Worm (Caenorhabditis elegans) whole organism, L1 larva: ENCODE data around the gene npr-37.

Experiments
- C04F5.9 ChIP-seq: sonication (generic microtip); optimal IDR thresholded peaks from 2 replicates; lab custom pipeline; 2016; ENCODE audit warnings: missing genetic modification characterization, missing compliant biosample characterization
- C34B4.2 ChIP-seq: sonication (generic microtip); optimal IDR thresholded peaks from 2 replicates; lab custom pipeline; 2017; ENCODE audit warnings: mild to moderate bottlenecking, missing genetic modification characterization, missing compliant biosample characterization
- F16B12.6 ChIP-seq: fragments of 150-350 bp; optimal IDR thresholded peaks from 2 replicates; lab custom pipeline; 2014; ENCODE audit warnings: missing biosample characterization, missing genetic modification characterization
- Y116A8C.19 ChIP-seq: sonication (generic microtip); optimal IDR thresholded peaks from 2 replicates; lab custom pipeline; 2016; ENCODE audit warnings: missing compliant biosample characterization, missing genetic modification characterization, borderline replicate concordance
- ceh-82 ChIP-seq, 3 experiments: fragments of 150-350 bp in 1 of 3; sonication (generic microtip) in 2 of 3; optimal IDR thresholded peaks; 2 replicates each; lab custom pipeline; 2014 to 2017; ENCODE audit warnings: missing biosample characterization in 3 of 3, missing genetic modification characterization in 3 of 3
- dpl-1 ChIP-seq, 3 experiments: fragments of 150-350 bp in 2 of 3; sonication (generic microtip) in 1 of 3; optimal IDR thresholded peaks; 2 replicates each; lab custom pipeline; 2014 to 2017; ENCODE audit warnings: missing biosample characterization in 3 of 3, missing genetic modification characterization in 3 of 3, missing genetic modification reagents in 3 of 3
- efl-1 ChIP-seq, 4 experiments: fragments of 150-350 bp; optimal IDR thresholded peaks in 3 of 4; peaks in 1 of 4; 1 replicate in 1 of 4; 2 replicates in 3 of 4; lab custom pipeline; 2014; ENCODE audit warnings: missing biosample characterization in 2 of 4, missing genetic modification characterization in 2 of 4, missing genetic modification reagents in 2 of 4
- efl-3 ChIP-seq: fragments of 200-800 bp; sonication (Bioruptor generic); optimal IDR thresholded peaks from 2 replicates; lab custom pipeline; 2018; ENCODE audit warnings: mild to moderate bottlenecking, missing genetic modification characterization, missing compliant biosample characterization
- egl-13 ChIP-seq: sonication (generic microtip); optimal IDR thresholded peaks from 2 replicates; lab custom pipeline; 2016; ENCODE audit warnings: missing genotype, missing genetic modification reagents, missing genetic modification characterization, missing compliant biosample characterization
- egl-27 ChIP-seq, 2 experiments: fragments of 150-350 bp in 1 of 2; sonication (generic microtip); optimal IDR thresholded peaks; 3 replicates each; lab custom pipeline; 2017 to 2018; ENCODE audit warnings: missing biosample characterization in 2 of 2, missing genetic modification characterization in 2 of 2, missing genetic modification reagents in 2 of 2
- elt-3 ChIP-seq, 6 experiments: fragments of 150-350 bp in 1 of 6; sonication (generic microtip); optimal IDR thresholded peaks; 2 replicates each; lab custom pipeline; 2017 to 2018; ENCODE audit warnings: missing biosample characterization in 6 of 6, missing genetic modification characterization in 6 of 6, inconsistent platforms in 1 of 6
- fkh-4 ChIP-seq: sonication (generic microtip); optimal IDR thresholded peaks from 2 replicates; lab custom pipeline; 2016; ENCODE audit warnings: missing compliant biosample characterization, missing genetic modification characterization, borderline replicate concordance
- fkh-8 ChIP-seq: sonication (generic microtip); optimal IDR thresholded peaks from 2 replicates; lab custom pipeline; 2016; ENCODE audit warnings: mild to moderate bottlenecking, missing genetic modification characterization, missing compliant biosample characterization
- hpl-2 ChIP-seq: fragments of 150-350 bp; optimal IDR thresholded peaks from 2 replicates; lab custom pipeline; 2014; ENCODE audit warnings: missing biosample characterization, missing genetic modification reagents, missing genetic modification characterization
- irx-1 ChIP-seq: sonication (generic microtip); optimal IDR thresholded peaks from 2 replicates; lab custom pipeline; 2016; ENCODE audit warnings: missing genetic modification characterization, missing compliant biosample characterization
- jun-1 ChIP-seq: fragments of 150-350 bp; optimal IDR thresholded peaks from 2 replicates; lab custom pipeline; 2014; ENCODE audit warnings: missing biosample characterization, missing genetic modification reagents, missing genetic modification characterization
- lin-13 ChIP-seq: fragments of 150-350 bp; optimal IDR thresholded peaks from 2 replicates; lab custom pipeline; 2014; ENCODE audit warnings: missing biosample characterization, missing genetic modification reagents, missing genetic modification characterization
- lin-39 ChIP-seq: fragments of 150-350 bp; optimal IDR thresholded peaks from 2 replicates; lab custom pipeline; 2014; ENCODE audit warnings: missing biosample characterization, missing genetic modification reagents, missing genetic modification characterization
- lir-3 ChIP-seq: sonication (generic microtip); optimal IDR thresholded peaks from 2 replicates; lab custom pipeline; 2016; ENCODE audit warnings: mild to moderate bottlenecking, missing genetic modification characterization, moderate library complexity, missing compliant biosample characterization; ENCODE audit not compliant: poor library complexity
- mab-9 ChIP-seq: fragments of 200-800 bp; sonication (Bioruptor generic); IDR thresholded peaks from 2 replicates; pipeline ENCODE4 v1.3.6; 2022; ENCODE audit warnings: missing genetic modification reagents, missing genetic modification characterization, missing compliant biosample characterization
- mdl-1 ChIP-seq, 2 experiments: fragments of 150-350 bp; optimal IDR thresholded peaks; 2 replicates each; lab custom pipeline; 2014 to 2017; ENCODE audit warnings: missing biosample characterization in 2 of 2, missing genetic modification characterization in 2 of 2, inconsistent platforms in 1 of 2
- nhr-71 ChIP-seq: sonication (generic microtip); optimal IDR thresholded peaks from 2 replicates; lab custom pipeline; 2016; ENCODE audit warnings: mild to moderate bottlenecking, missing genetic modification characterization, moderate library complexity, missing compliant biosample characterization
- nhr-77 ChIP-seq: fragments of 150-350 bp; optimal IDR thresholded peaks from 2 replicates; lab custom pipeline; 2014; ENCODE audit warnings: missing biosample characterization, missing genetic modification characterization
- nhr-84 ChIP-seq: sonication (generic microtip); optimal IDR thresholded peaks from 2 replicates; lab custom pipeline; 2017; ENCODE audit warnings: missing biosample characterization, missing genetic modification characterization
- nhr-85 ChIP-seq: sonication (generic microtip); peaks from one replicate; lab custom pipeline; 2016; ENCODE audit warnings: missing genetic modification characterization, inconsistent platforms, missing compliant biosample characterization
- nhr-90 ChIP-seq: sonication (generic microtip); optimal IDR thresholded peaks from 2 replicates; lab custom pipeline; 2016; ENCODE audit warnings: mild to moderate bottlenecking, missing genetic modification characterization, missing compliant biosample characterization; ENCODE audit not compliant: poor library complexity
- pax-3 ChIP-seq: fragments of 200-800 bp; sonication (Bioruptor generic); optimal IDR thresholded peaks from 2 replicates; lab custom pipeline; 2018; ENCODE audit warnings: mild to moderate bottlenecking, missing genetic modification characterization, moderate library complexity, missing compliant biosample characterization
- rnt-1 ChIP-seq: sonication (generic microtip); optimal IDR thresholded peaks from 2 replicates; lab custom pipeline; 2016; ENCODE audit warnings: mild to moderate bottlenecking, missing genetic modification characterization, moderate library complexity, missing compliant biosample characterization
- skn-1 ChIP-seq: fragments of 150-350 bp; optimal IDR thresholded peaks from 2 replicates; lab custom pipeline; 2014; ENCODE audit warnings: missing biosample characterization, missing genetic modification characterization
- snu-23 ChIP-seq: sonication (generic microtip); optimal IDR thresholded peaks from 2 replicates; lab custom pipeline; 2016; ENCODE audit warnings: missing genetic modification characterization, missing compliant biosample characterization
- sptf-1 ChIP-seq: fragments of 150-350 bp; optimal IDR thresholded peaks from 2 replicates; lab custom pipeline; 2014; ENCODE audit warnings: missing biosample characterization, missing genetic modification characterization
- tlp-1 ChIP-seq: fragments of 150-350 bp; optimal IDR thresholded peaks from 2 replicates; lab custom pipeline; 2014; ENCODE audit warnings: missing biosample characterization, missing genetic modification characterization
- unc-30 ChIP-seq: sonication (generic microtip); optimal IDR thresholded peaks from 2 replicates; lab custom pipeline; 2017; ENCODE audit warnings: missing biosample characterization, missing genetic modification characterization
- unc-62 ChIP-seq: fragments of 150-350 bp; optimal IDR thresholded peaks from 2 replicates; lab custom pipeline; 2014; ENCODE audit warnings: missing biosample characterization, missing genetic modification reagents, missing genetic modification characterization
- unc-86 ChIP-seq: sonication (generic microtip); optimal IDR thresholded peaks from 2 replicates; lab custom pipeline; 2016; ENCODE audit warnings: missing genetic modification characterization, missing compliant biosample characterization
- zag-1 ChIP-seq: fragments of 150-350 bp; optimal IDR thresholded peaks from 2 replicates; lab custom pipeline; 2014; ENCODE audit warnings: missing biosample characterization, missing genetic modification characterization
- ztf-11 ChIP-seq, 2 experiments: sonication (generic microtip); optimal IDR thresholded peaks; 2 replicates each; lab custom pipeline; 2016 to 2017; ENCODE audit warnings: missing genetic modification characterization in 2 of 2, missing biosample characterization in 1 of 2, missing compliant biosample characterization in 1 of 2
- ztf-4 ChIP-seq: fragments of 150-350 bp; optimal IDR thresholded peaks from 2 replicates; lab custom pipeline; 2014; ENCODE audit warnings: missing biosample characterization, missing genetic modification characterization

Gene npr-37

DNA sequence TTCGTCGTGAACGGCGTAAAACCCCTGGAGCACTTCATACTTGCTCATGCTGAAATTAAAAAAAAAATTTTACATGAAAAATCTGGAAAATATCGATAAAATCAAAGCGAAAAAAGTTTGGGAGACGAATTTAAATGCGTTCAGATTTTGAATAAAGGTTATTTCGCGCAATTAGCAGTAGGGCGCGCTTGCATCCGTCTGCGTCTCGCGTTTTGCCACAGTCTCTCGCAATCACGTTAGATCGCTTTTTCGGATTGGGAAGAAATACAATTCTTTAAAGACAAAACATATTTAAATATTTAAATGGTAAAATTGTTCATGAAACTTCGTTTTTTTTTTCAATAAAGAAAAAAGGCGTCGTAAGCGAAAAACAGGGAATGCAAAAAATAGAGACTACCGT lies 38.4 kb upstream of the npr-37 start, which contains the start of gene pig-1 (continued):
- TF ChIP-seq F16B12.6 (tag; lab: Kevin White, UChicago) (peak; percentile 47), pax-3 (tag; lab: Kevin White, UChicago) (no peak), Y116A8C.19 (tag; lab: Kevin White, UChicago) (no peak), mab-9 (GFP tag; lab: Robert Waterston, UW) (no peak), nhr-85 (tag; lab: Kevin White, UChicago) (peak; percentile 80), C04F5.9 (tag; lab: Kevin White, UChicago) (peak; percentile 75), C34B4.2 (no peak), sptf-1 (no peak), ztf-11 (tag; optimal IDR thresholded peaks at IDR 0.05; lab: Kevin White, UChicago) (peak in 1 of 2 experiments; percentile 52), hpl-2 (GFP tag; lab: Kevin White, UChicago) (no peak), egl-13 (tag; lab: Kevin White, UChicago) (peak; percentile 56), tlp-1 (tag; lab: Kevin White, UChicago) (no peak), nhr-84 (no peak), lin-39 (tag; lab: Kevin White, UChicago) (peak; percentile 67), efl-1 (optimal IDR thresholded peaks at IDR 0.05; lab: Kevin White, UChicago) (peak; percentile 94 to 97), efl-1 (GFP tag; optimal IDR thresholded peaks at IDR 0.05 in 1 of 2; lab: Kevin White, UChicago) (peak; percentile 93 to 99), ztf-4 (tag; lab: Kevin White, UChicago) (no peak), lin-13 (peak; percentile 62), unc-30 (no peak), unc-62 (GFP tag; lab: Kevin White, UChicago) (no peak), elt-3 (tag; optimal IDR thresholded peaks at IDR 0.05; lab: Kevin White, UChicago) (peak in 2 of 6 experiments; percentile 36 to 72), lir-3 (no peak), rnt-1 (tag; lab: Kevin White, UChicago) (peak; percentile 86), ceh-82 (tag; optimal IDR thresholded peaks at IDR 0.05; lab: Kevin White, UChicago) (peak; percentile 61 to 83 (median 72)), efl-3 (GFP tag; lab: Kevin White, UChicago) (no peak), irx-1 (peak; percentile 45), nhr-71 (tag; lab: Kevin White, UChicago) (peak; percentile 85), zag-1 (no peak), fkh-4 (tag; lab: Kevin White, UChicago) (no peak), nhr-90 (peak; percentile 79), snu-23 (GFP tag; lab: Kevin White, UChicago) (peak; percentile 79)

ce11 chrIV:506384-506783 lies 25.4 kb upstream of the npr-37 start, which contains the start of gene W03G1.5:
TSS of gene W03G1.5 (minus strand) at chrIV:506484.
- TF ChIP-seq dpl-1 (GFP tag; optimal IDR thresholded peaks at IDR 0.05; lab: Kevin White, UChicago) = peak in 1 of 3 experiments; percentile 13
- TF ChIP-seq skn-1 (tag; lab: Kevin White, UChicago) = peak; percentile 4
- TF ChIP-seq unc-86 (tag; lab: Kevin White, UChicago) = no peak
- peak; percentile 25 for TF ChIP-seq fkh-8 (tag; lab: Kevin White, UChicago)
- no peak for TF ChIP-seq jun-1 (tag; lab: Kevin White, UChicago)
- TF ChIP-seq mdl-1 (tag; optimal IDR thresholded peaks at IDR 0.05; lab: Kevin White, UChicago) = peak in 1 of 2 experiments; percentile 9
- no peak for TF ChIP-seq efl-1 (optimal IDR thresholded peaks at IDR 0.05; lab: Kevin White, UChicago)
- peak in 1 of 2 experiments; percentile 25 for TF ChIP-seq efl-1 (GFP tag; optimal IDR thresholded peaks at IDR 0.05 in 1 of 2; lab: Kevin White, UChicago)
- TF ChIP-seq nhr-77 (tag; lab: Kevin White, UChicago) = no peak

- TF ChIP-seq egl-27 (tag; optimal IDR thresholded peaks at IDR 0.05; lab: Kevin White, UChicago) (no peak), elt-3 (tag; optimal IDR thresholded peaks at IDR 0.05; lab: Kevin White, UChicago) (no peak), hpl-2 (GFP tag; lab: Kevin White, UChicago) (no peak), lir-3 (no peak)
Measured at ce11 chrIV:504495-504894, 23.5 kb upstream of the npr-37 start.
